Worm (Caenorhabditis elegans): ENCODE data around the gene Y39A3A.3.

The Y39A3A.3 gene

ce11 chrIII:2100842-2101241 is 32.7 kb upstream of the Y39A3A.3 start (continued):
- peak; percentile 87 for TF ChIP-seq hlh-11 (tag; optimal IDR thresholded peaks at IDR 0.05)

ce11 chrIII:2099808-2100366 is 31.7 kb upstream of the Y39A3A.3 start:
- TF ChIP-seq daf-19 (GFP tag; conservative IDR thresholded peaks at IDR 0.05) = no peak
- TF ChIP-seq attf-4 (tag; optimal IDR thresholded peaks at IDR 0.05) = no peak
- no peak for TF ChIP-seq Y105C5A.15 (GFP tag; IDR thresholded peaks at IDR 0.05)
- TF ChIP-seq snpc-1.2 (GFP tag; IDR thresholded peaks at IDR 0.05) = no peak
- no peak for TF ChIP-seq ZK546.5 (tag; optimal IDR thresholded peaks at IDR 0.05)
- no peak for TF ChIP-seq ceh-32 (tag; optimal IDR thresholded peaks at IDR 0.05; ENCODE audit: poor library complexity)
- no peak for TF ChIP-seq ces-1 (GFP tag; optimal IDR thresholded peaks at IDR 0.05)
- no peak for TF ChIP-seq F26F4.8 (GFP tag; conservative IDR thresholded peaks at IDR 0.05)
- no peak for TF ChIP-seq Y5F2A.4 (GFP tag; optimal IDR thresholded peaks at IDR 0.05)
- no peak for TF ChIP-seq lir-3 (tag; optimal IDR thresholded peaks at IDR 0.05)
- TF ChIP-seq T20F7.1 (GFP tag; optimal IDR thresholded peaks at IDR 0.05) = peak; percentile 51
- TF ChIP-seq pha-4 (GFP tag; IDR thresholded peaks at IDR 0.05) = peak; percentile 50; the same call in 1 of the 2 replicates
- TF ChIP-seq pha-4 (tag; optimal IDR thresholded peaks at IDR 0.05) = no peak
- no peak for TF ChIP-seq aly-2 (tag; optimal IDR thresholded peaks at IDR 0.05)
- peak; percentile 21 for TF ChIP-seq mep-1 (tag; optimal IDR thresholded peaks at IDR 0.05)
- TF ChIP-seq zfp-2 (tag; optimal IDR thresholded peaks at IDR 0.05) = no peak
- peak; percentile 85 for TF ChIP-seq dmd-6 (GFP tag; IDR thresholded peaks at IDR 0.05)
- TF ChIP-seq lin-15B (tag; optimal IDR thresholded peaks at IDR 0.05) = no peak
- TF ChIP-seq ceh-82 (tag; optimal IDR thresholded peaks at IDR 0.05) = no peak
- no peak for TF ChIP-seq Y75B8A.6 (GFP tag; IDR thresholded peaks at IDR 0.05)
- TF ChIP-seq R02D3.7 (tag; optimal IDR thresholded peaks at IDR 0.05) = no peak
- no peak for TF ChIP-seq mdt-29 (GFP tag; IDR thresholded peaks at IDR 0.05)
- TF ChIP-seq tra-1 (GFP tag; IDR thresholded peaks at IDR 0.05) = 0 out of 2 replicates have a peak, but pooled peaks have one; percentile 27
- TF ChIP-seq unc-39 (tag; optimal IDR thresholded peaks at IDR 0.05) = no peak
- no peak for TF ChIP-seq F10B5.3 (tag; optimal IDR thresholded peaks at IDR 0.05)
- TF ChIP-seq hlh-30 (tag; optimal IDR thresholded peaks at IDR 0.05; ENCODE audit: insufficient read depth) = peak; percentile 53
- no peak for TF ChIP-seq egl-43 (GFP tag; IDR thresholded peaks at IDR 0.05)
- no peak for TF ChIP-seq vab-7 (GFP tag; IDR thresholded peaks at IDR 0.05)
- TF ChIP-seq unc-62 (GFP tag; optimal IDR thresholded peaks at IDR 0.05 in 1 of 2) = peak; percentile 16 to 97
- TF ChIP-seq unc-62 (tag; optimal IDR thresholded peaks at IDR 0.05) = no peak
- no peak for TF ChIP-seq nhr-11 (tag; optimal IDR thresholded peaks at IDR 0.05)
- TF ChIP-seq F37D6.2 (tag; optimal IDR thresholded peaks at IDR 0.05) = no peak
- no peak for TF ChIP-seq mxl-2 (GFP tag; conservative IDR thresholded peaks at IDR 0.05)
- TF ChIP-seq nhr-76 (tag; optimal IDR thresholded peaks at IDR 0.05) = no peak
- TF ChIP-seq duxl-1 (tag; optimal IDR thresholded peaks at IDR 0.05; ENCODE audit: poor library complexity) = no peak
- TF ChIP-seq zip-2 (tag; optimal IDR thresholded peaks at IDR 0.05) = no peak
- TF ChIP-seq daf-8 (GFP tag; IDR thresholded peaks at IDR 0.05) = no peak
- no peak for TF ChIP-seq dmd-8 (GFP tag; IDR thresholded peaks at IDR 0.05)
- TF ChIP-seq set-16 (GFP tag; IDR thresholded peaks at IDR 0.05) = no peak
- peak in 1 of 2 experiments; percentile 34 for TF ChIP-seq hif-1 (tag; optimal IDR thresholded peaks at IDR 0.05)
- TF ChIP-seq hmg-1.1 (GFP tag; IDR thresholded peaks at IDR 0.05) = no peak
- no peak for TF ChIP-seq madf-5 (GFP tag; IDR thresholded peaks at IDR 0.05)
- no peak for TF ChIP-seq mxl-3 (GFP tag; optimal IDR thresholded peaks at IDR 0.05)
- TF ChIP-seq lsy-2 (tag; optimal IDR thresholded peaks at IDR 0.05) = peak in 1 of 2 experiments; percentile 34
- TF ChIP-seq dpl-1 (GFP tag; optimal IDR thresholded peaks at IDR 0.05) = no peak
- no peak for TF ChIP-seq F44E2.7 (GFP tag; IDR thresholded peaks at IDR 0.05)
- TF ChIP-seq ceh-44 (GFP tag; IDR thresholded peaks at IDR 0.05) = no peak
- peak; percentile 69 for TF ChIP-seq pqm-1 (tag; optimal IDR thresholded peaks at IDR 0.05)
- no peak for TF ChIP-seq fkh-10 (GFP tag; optimal IDR thresholded peaks at IDR 0.05)
